Worm (Caenorhabditis elegans) whole organism, mixed stage, embryonic: Measurements from ENCODE around the gene F53H2.3.

Experiments
- ceh-39 ChIP-seq: fragments of 150-350 bp; optimal IDR thresholded peaks from 2 replicates; lab custom pipeline; 2014; ENCODE audit warnings: missing biosample characterization, missing genetic modification characterization
- ham-2 ChIP-seq: fragments of 200-800 bp; sonication (Bioruptor generic); optimal IDR thresholded peaks from 2 replicates; lab custom pipeline; 2018; ENCODE audit warnings: mild to moderate bottlenecking, missing genetic modification characterization, missing compliant biosample characterization
- mab-5 ChIP-seq: fragments of 150-350 bp; optimal IDR thresholded peaks from 2 replicates; lab custom pipeline; 2014; ENCODE audit warnings: missing biosample characterization, missing genetic modification characterization
- mep-1 ChIP-seq: fragments of 150-350 bp; optimal IDR thresholded peaks from 2 replicates; lab custom pipeline; 2017; ENCODE audit warnings: missing biosample characterization, missing genetic modification reagents, missing genetic modification characterization, inconsistent platforms
- nhr-12 ChIP-seq: fragments of 150-350 bp; optimal IDR thresholded peaks from 2 replicates; lab custom pipeline; 2014; ENCODE audit warnings: missing biosample characterization, missing genetic modification characterization
- nhr-237 ChIP-seq: fragments of 150-350 bp; optimal IDR thresholded peaks from 2 replicates; lab custom pipeline; 2014; ENCODE audit warnings: missing biosample characterization, missing genetic modification characterization
- nhr-28 ChIP-seq: fragments of 150-350 bp; optimal IDR thresholded peaks from 2 replicates; lab custom pipeline; 2014; ENCODE audit warnings: missing biosample characterization, missing genetic modification characterization
- nhr-76 ChIP-seq: sonication (generic microtip); optimal IDR thresholded peaks from 2 replicates; lab custom pipeline; 2017; ENCODE audit warnings: missing biosample characterization, missing genetic modification characterization
- pha-4 ChIP-seq: fragments of 150-350 bp; optimal IDR thresholded peaks from 2 replicates; lab custom pipeline; 2018; ENCODE audit warnings: missing biosample characterization, missing genetic modification reagents, missing genetic modification characterization
- snpc-4 ChIP-seq: fragments of 150-350 bp; optimal IDR thresholded peaks from 2 replicates; lab custom pipeline; 2014; ENCODE audit warnings: missing biosample characterization, missing genetic modification characterization

DNA sequence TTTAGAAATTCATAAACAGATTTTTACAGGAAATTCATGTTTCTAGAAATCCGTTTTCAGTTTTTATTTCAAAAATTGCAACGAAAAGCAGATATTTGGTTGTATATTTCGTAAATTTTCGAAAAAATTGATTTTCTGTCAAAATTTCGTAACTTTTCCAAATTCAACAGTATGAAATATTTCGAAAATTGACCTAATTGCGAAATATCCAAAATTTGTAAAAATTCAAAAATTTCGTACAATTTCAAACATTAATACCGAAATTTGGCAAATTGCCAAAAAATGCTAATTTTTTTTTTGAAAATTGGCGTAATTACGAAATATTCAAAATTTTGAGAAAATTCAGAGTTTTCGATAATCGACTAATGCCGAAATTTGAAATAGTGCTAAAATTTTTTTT lies 2.4 kb upstream of the F53H2.3 start:
- TF ChIP-seq ceh-39 (tag; lab: Kevin White, UChicago) (no peak), nhr-76 (no peak), mep-1 (tag; lab: Kevin White, UChicago) (no peak), pha-4 (tag; lab: Kevin White, UChicago) (no peak), snpc-4 (no peak), nhr-237 (no peak), nhr-28 (tag; lab: Kevin White, UChicago) (no peak), ham-2 (GFP tag; lab: Kevin White, UChicago) (no peak), mab-5 (tag; lab: Kevin White, UChicago) (no peak), nhr-12 (tag; lab: Kevin White, UChicago) (no peak)
